Worm (Caenorhabditis elegans) whole organism, L3 larva: ENCODE measurements around the gene C53B7.2.

ENCODE experiments used
- R02D3.7 ChIP-seq: fragments of 150-350 bp; optimal IDR thresholded peaks from 2 replicates; lab custom pipeline; 2014; ENCODE audit warnings: missing biosample characterization, missing genetic modification characterization
- ama-1 ChIP-seq: fragments of 150-350 bp; optimal IDR thresholded peaks from 2 replicates; lab custom pipeline; 2018
- egl-27 ChIP-seq: sonication (generic microtip); optimal IDR thresholded peaks from 4 replicates; lab custom pipeline; 2017; ENCODE audit warnings: missing biosample characterization, missing genetic modification reagents, missing genetic modification characterization
- hmg-11 ChIP-seq: sonication (generic microtip); optimal IDR thresholded peaks from 2 replicates; lab custom pipeline; 2016; ENCODE audit warnings: missing genetic modification characterization, missing compliant biosample characterization
- mml-1 ChIP-seq: fragments of 150-350 bp; sonication (generic microtip); optimal IDR thresholded peaks from 3 replicates; lab custom pipeline; 2014; ENCODE audit warnings: missing biosample characterization, missing genetic modification characterization
- nhr-12 ChIP-seq: fragments of 150-350 bp; optimal IDR thresholded peaks from 2 replicates; lab custom pipeline; 2014; ENCODE audit warnings: missing biosample characterization, missing genetic modification characterization
- pha-4 ChIP-seq: fragments of 150-350 bp; optimal IDR thresholded peaks from 2 replicates; lab custom pipeline; 2014; ENCODE audit warnings: missing biosample characterization, missing genetic modification reagents, missing genetic modification characterization
- skn-1 ChIP-seq: fragments of 150-350 bp; optimal IDR thresholded peaks from 2 replicates; lab custom pipeline; 2014; ENCODE audit warnings: missing biosample characterization, missing genetic modification characterization
- tbx-2 ChIP-seq: sonication (generic microtip); optimal IDR thresholded peaks from 2 replicates; lab custom pipeline; 2016; ENCODE audit warnings: mild to moderate bottlenecking, missing genetic modification characterization, missing compliant biosample characterization

DNA sequence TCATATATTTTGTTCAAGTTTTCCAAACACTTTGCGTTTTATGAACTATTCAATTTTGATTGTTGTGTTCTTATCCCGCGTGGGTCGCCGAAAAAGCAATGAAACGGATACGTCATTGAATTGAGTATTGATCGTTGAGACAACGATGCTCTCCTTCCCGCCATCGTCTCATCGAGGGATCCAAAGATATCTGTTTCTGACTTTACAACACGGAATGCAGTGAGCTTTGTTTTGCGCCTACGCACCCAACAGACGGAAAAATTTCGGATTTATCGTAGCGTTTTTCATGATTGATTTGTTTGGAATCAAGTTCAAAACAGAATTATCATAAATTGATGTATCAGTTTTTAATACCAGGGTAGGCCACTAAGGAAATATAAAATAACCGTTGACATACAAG lies 23.5 kb upstream of the C53B7.2 start:
- TF ChIP-seq nhr-12 (tag; lab: Kevin White, UChicago) (no peak), hmg-11 (tag; lab: Kevin White, UChicago) (no peak), pha-4 (tag; lab: Kevin White, UChicago) (no peak), R02D3.7 (no peak), skn-1 (tag; lab: Kevin White, UChicago) (no peak), mml-1 (tag; lab: Kevin White, UChicago) (no peak), tbx-2 (tag; lab: Kevin White, UChicago) (no peak), egl-27 (tag; lab: Kevin White, UChicago) (no peak), ama-1 (lab: Kevin White, UChicago) (no peak)
